Worm (Caenorhabditis elegans) whole organism, L1 larva: Measurements from ENCODE around the gene irld-44.

Source experiments
- C34B4.2 ChIP-seq: sonication (generic microtip); optimal IDR thresholded peaks from 2 replicates; lab custom pipeline; 2017; ENCODE audit warnings: mild to moderate bottlenecking, missing genetic modification characterization, missing compliant biosample characterization
- F16B12.6 ChIP-seq: fragments of 150-350 bp; optimal IDR thresholded peaks from 2 replicates; lab custom pipeline; 2014; ENCODE audit warnings: missing biosample characterization, missing genetic modification characterization
- Y116A8C.19 ChIP-seq: sonication (generic microtip); optimal IDR thresholded peaks from 2 replicates; lab custom pipeline; 2016; ENCODE audit warnings: missing compliant biosample characterization, missing genetic modification characterization, borderline replicate concordance
- alr-1 ChIP-seq: fragments of 200-800 bp; sonication (Bioruptor generic); optimal IDR thresholded peaks from 2 replicates; lab custom pipeline; 2018; ENCODE audit warnings: borderline replicate concordance, mild to moderate bottlenecking, missing genetic modification characterization, missing compliant biosample characterization
- ama-1 ChIP-seq: fragments of 150-350 bp; optimal IDR thresholded peaks from 2 replicates; lab custom pipeline; 2014
- ceh-63 ChIP-seq: fragments of 200-800 bp; sonication (Bioruptor generic); optimal IDR thresholded peaks from 2 replicates; lab custom pipeline; 2018; ENCODE audit warnings: mild to moderate bottlenecking, missing genetic modification characterization, missing compliant biosample characterization
- ceh-8 ChIP-seq: fragments of 200-800 bp; sonication (Bioruptor generic); optimal IDR thresholded peaks from 2 replicates; lab custom pipeline; 2018; ENCODE audit warnings: mild to moderate bottlenecking, missing genetic modification characterization, moderate library complexity, missing compliant biosample characterization
- ceh-82 ChIP-seq, 3 experiments: fragments of 150-350 bp in 1 of 3; sonication (generic microtip) in 2 of 3; optimal IDR thresholded peaks; 2 replicates each; lab custom pipeline; 2014 to 2017; ENCODE audit warnings: missing biosample characterization in 3 of 3, missing genetic modification characterization in 3 of 3
- ceh-88 ChIP-seq: fragments of 200-800 bp; sonication (Bioruptor generic); IDR thresholded peaks from 2 replicates; pipeline ENCODE4 v1.3.6; 2022; ENCODE audit warnings: missing genetic modification characterization, missing compliant biosample characterization
- ces-1 ChIP-seq: fragments of 150-350 bp; optimal IDR thresholded peaks from 2 replicates; lab custom pipeline; 2014; ENCODE audit warnings: missing biosample characterization, missing genetic modification reagents, missing genetic modification characterization
- egl-13 ChIP-seq: sonication (generic microtip); optimal IDR thresholded peaks from 2 replicates; lab custom pipeline; 2016; ENCODE audit warnings: missing genotype, missing genetic modification reagents, missing genetic modification characterization, missing compliant biosample characterization
- elt-3 ChIP-seq, 6 experiments: fragments of 150-350 bp in 1 of 6; sonication (generic microtip); optimal IDR thresholded peaks; 2 replicates each; lab custom pipeline; 2017 to 2018; ENCODE audit warnings: missing biosample characterization in 6 of 6, missing genetic modification characterization in 6 of 6, inconsistent platforms in 1 of 6
- fkh-8 ChIP-seq: sonication (generic microtip); optimal IDR thresholded peaks from 2 replicates; lab custom pipeline; 2016; ENCODE audit warnings: mild to moderate bottlenecking, missing genetic modification characterization, missing compliant biosample characterization
- fos-1 ChIP-seq: fragments of 150-350 bp; optimal IDR thresholded peaks from 2 replicates; lab custom pipeline; 2014; ENCODE audit warnings: missing biosample characterization, missing genetic modification characterization
- grh-1 ChIP-seq: fragments of 200-800 bp; sonication (Bioruptor generic); IDR thresholded peaks from 2 replicates; pipeline ENCODE4 v1.3.6; 2022; ENCODE audit warnings: missing genetic modification reagents, missing genetic modification characterization, missing compliant biosample characterization
- hpl-2 ChIP-seq: fragments of 150-350 bp; optimal IDR thresholded peaks from 2 replicates; lab custom pipeline; 2014; ENCODE audit warnings: missing biosample characterization, missing genetic modification reagents, missing genetic modification characterization
- isw-1 ChIP-seq: fragments of 200-800 bp; sonication (Bioruptor generic); IDR thresholded peaks from 2 replicates; pipeline ENCODE4 v1.3.6; 2022; ENCODE audit warnings: missing genetic modification characterization, missing compliant biosample characterization
- jun-1 ChIP-seq: fragments of 150-350 bp; optimal IDR thresholded peaks from 2 replicates; lab custom pipeline; 2014; ENCODE audit warnings: missing biosample characterization, missing genetic modification reagents, missing genetic modification characterization
- lin-14 ChIP-seq: fragments of 200-800 bp; sonication (Bioruptor generic); optimal IDR thresholded peaks from 2 replicates; lab custom pipeline; 2018; ENCODE audit warnings: mild to moderate bottlenecking, missing genetic modification characterization, moderate library complexity, missing compliant biosample characterization
- lsy-2 ChIP-seq, 2 experiments: fragments of 150-350 bp; optimal IDR thresholded peaks; 2 replicates each; lab custom pipeline; 2014; ENCODE audit warnings: missing biosample characterization in 2 of 2, missing genetic modification characterization in 2 of 2
- mab-9 ChIP-seq: fragments of 200-800 bp; sonication (Bioruptor generic); IDR thresholded peaks from 2 replicates; pipeline ENCODE4 v1.3.6; 2022; ENCODE audit warnings: missing genetic modification reagents, missing genetic modification characterization, missing compliant biosample characterization
- mef-2 ChIP-seq: fragments of 150-350 bp; optimal IDR thresholded peaks from 2 replicates; lab custom pipeline; 2014; ENCODE audit warnings: missing biosample characterization, missing genetic modification characterization
- mep-1 ChIP-seq: fragments of 150-350 bp; optimal IDR thresholded peaks from 2 replicates; lab custom pipeline; 2014; ENCODE audit warnings: missing biosample characterization, missing genetic modification characterization
- nhr-11 ChIP-seq: fragments of 150-350 bp; optimal IDR thresholded peaks from 2 replicates; lab custom pipeline; 2014; ENCODE audit warnings: missing biosample characterization, missing genetic modification characterization
- nhr-19 ChIP-seq: fragments of 200-800 bp; sonication (Bioruptor generic); conservative IDR thresholded peaks from 2 replicates; pipeline ENCODE4 v1.3.6; 2022; ENCODE audit warnings: missing genetic modification characterization, missing compliant biosample characterization
- nhr-20 ChIP-seq: sonication (generic microtip); optimal IDR thresholded peaks from 2 replicates; lab custom pipeline; 2016; ENCODE audit warnings: mild to moderate bottlenecking, missing genetic modification characterization, missing compliant biosample characterization
- nhr-237 ChIP-seq: fragments of 150-350 bp; optimal IDR thresholded peaks from 2 replicates; lab custom pipeline; 2014; ENCODE audit warnings: missing biosample characterization, missing genetic modification characterization
- nhr-28 ChIP-seq: fragments of 150-350 bp; optimal IDR thresholded peaks from 2 replicates; lab custom pipeline; 2014; ENCODE audit warnings: missing biosample characterization, missing genetic modification characterization
- nhr-47 ChIP-seq: sonication (generic microtip); optimal IDR thresholded peaks from 2 replicates; lab custom pipeline; 2016; ENCODE audit warnings: mild to moderate bottlenecking, missing genetic modification characterization, moderate library complexity, missing compliant biosample characterization
- nhr-71 ChIP-seq: sonication (generic microtip); optimal IDR thresholded peaks from 2 replicates; lab custom pipeline; 2016; ENCODE audit warnings: mild to moderate bottlenecking, missing genetic modification characterization, moderate library complexity, missing compliant biosample characterization
- nhr-77 ChIP-seq: fragments of 150-350 bp; optimal IDR thresholded peaks from 2 replicates; lab custom pipeline; 2014; ENCODE audit warnings: missing biosample characterization, missing genetic modification characterization
- nhr-84 ChIP-seq: sonication (generic microtip); optimal IDR thresholded peaks from 2 replicates; lab custom pipeline; 2017; ENCODE audit warnings: missing biosample characterization, missing genetic modification characterization
- nhr-85 ChIP-seq: sonication (generic microtip); peaks from one replicate; lab custom pipeline; 2016; ENCODE audit warnings: missing genetic modification characterization, inconsistent platforms, missing compliant biosample characterization
- pqm-1 ChIP-seq: sonication (generic microtip); optimal IDR thresholded peaks from 3 replicates; lab custom pipeline; 2017; ENCODE audit warnings: missing biosample characterization, missing genetic modification characterization
- sup-37 ChIP-seq: fragments of 200-800 bp; sonication (Bioruptor generic); optimal IDR thresholded peaks from 2 replicates; lab custom pipeline; 2018; ENCODE audit warnings: mild to moderate bottlenecking, missing genetic modification characterization, missing compliant biosample characterization
- unc-30 ChIP-seq: sonication (generic microtip); optimal IDR thresholded peaks from 2 replicates; lab custom pipeline; 2017; ENCODE audit warnings: missing biosample characterization, missing genetic modification characterization
- unc-62 ChIP-seq: fragments of 150-350 bp; optimal IDR thresholded peaks from 2 replicates; lab custom pipeline; 2014; ENCODE audit warnings: missing biosample characterization, missing genetic modification reagents, missing genetic modification characterization
- xbp-1 ChIP-seq: sonication (generic microtip); optimal IDR thresholded peaks from 2 replicates; lab custom pipeline; 2016; ENCODE audit warnings: missing genetic modification characterization, missing compliant biosample characterization
- ztf-11 ChIP-seq, 2 experiments: sonication (generic microtip); optimal IDR thresholded peaks; 2 replicates each; lab custom pipeline; 2016 to 2017; ENCODE audit warnings: missing genetic modification characterization in 2 of 2, missing biosample characterization in 1 of 2, missing compliant biosample characterization in 1 of 2

irld-44 gene

DNA sequence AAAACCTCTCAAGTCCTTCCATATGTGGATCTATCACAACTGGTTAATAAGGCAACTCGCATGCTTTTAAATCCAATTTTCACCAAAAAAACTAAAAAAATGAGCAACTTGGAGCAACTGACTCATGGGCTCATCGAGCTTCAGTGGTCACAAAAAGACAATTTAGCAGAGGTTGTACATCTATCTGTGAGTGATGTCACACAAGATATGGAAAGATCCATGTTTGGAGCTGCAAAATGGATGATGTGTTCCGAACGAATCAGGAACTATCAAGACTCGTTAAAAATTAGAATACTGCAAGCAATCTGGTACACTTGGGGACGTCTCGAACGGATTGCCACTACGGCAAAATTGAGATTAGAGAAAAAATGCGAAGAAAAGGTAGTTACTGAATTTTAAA is 39.6 kb upstream of the irld-44 start:
- TF ChIP-seq nhr-237 (no peak), lsy-2 (tag; optimal IDR thresholded peaks at IDR 0.05; lab: Kevin White, UChicago) (no peak), ceh-82 (tag; optimal IDR thresholded peaks at IDR 0.05; lab: Kevin White, UChicago) (no peak), ces-1 (GFP tag; lab: Kevin White, UChicago) (no peak), nhr-19 (GFP tag; lab: Robert Waterston, UW) (no peak), ceh-63 (no peak), isw-1 (GFP tag; lab: Robert Waterston, UW) (no peak), nhr-11 (no peak), F16B12.6 (no peak), nhr-85 (tag; lab: Kevin White, UChicago) (no peak), jun-1 (no peak), nhr-47 (no peak), mab-9 (no peak)

DNA sequence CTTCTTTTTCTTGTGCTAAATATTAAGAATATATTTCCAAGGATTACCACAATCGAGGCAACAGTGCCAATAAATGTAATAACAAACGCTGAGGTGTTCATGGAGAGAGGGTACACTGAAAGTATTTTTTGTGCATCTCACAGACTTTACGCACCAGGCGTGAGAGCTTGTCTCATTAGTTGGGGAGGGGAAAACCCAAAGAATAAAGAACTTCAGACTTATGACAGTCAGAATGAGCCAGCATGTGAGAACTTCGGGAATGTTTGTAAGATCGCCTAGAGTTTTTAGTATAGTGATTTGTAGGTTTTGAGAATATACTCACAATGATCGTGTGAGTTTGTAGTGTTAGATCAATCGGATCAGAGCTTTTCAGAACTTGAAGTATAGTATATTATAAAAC is 36.4 kb upstream of the irld-44 start, which contains the start of gene srbc-41:
TSS of gene srbc-41 (minus strand) at position 101 of the 400 bp plus-strand sequence.
- no peak for TF ChIP-seq alr-1 (tag; lab: Kevin White, UChicago)
- TF ChIP-seq mef-2 (tag; lab: Kevin White, UChicago) = no peak
- no peak for TF ChIP-seq fkh-8 (tag; lab: Kevin White, UChicago)
- TF ChIP-seq pqm-1 (tag; lab: Kevin White, UChicago) = no peak
- no peak for TF ChIP-seq ceh-8 (GFP tag; lab: Kevin White, UChicago)
- TF ChIP-seq elt-3 (tag; optimal IDR thresholded peaks at IDR 0.05; lab: Kevin White, UChicago) = no peak
- TF ChIP-seq nhr-85 (tag; lab: Kevin White, UChicago) = no peak
- TF ChIP-seq ceh-63 = no peak
- TF ChIP-seq fos-1 = no peak
- no peak for TF ChIP-seq nhr-20 (tag; lab: Kevin White, UChicago)
- TF ChIP-seq, all 84 proteins: peak for 0

DNA sequence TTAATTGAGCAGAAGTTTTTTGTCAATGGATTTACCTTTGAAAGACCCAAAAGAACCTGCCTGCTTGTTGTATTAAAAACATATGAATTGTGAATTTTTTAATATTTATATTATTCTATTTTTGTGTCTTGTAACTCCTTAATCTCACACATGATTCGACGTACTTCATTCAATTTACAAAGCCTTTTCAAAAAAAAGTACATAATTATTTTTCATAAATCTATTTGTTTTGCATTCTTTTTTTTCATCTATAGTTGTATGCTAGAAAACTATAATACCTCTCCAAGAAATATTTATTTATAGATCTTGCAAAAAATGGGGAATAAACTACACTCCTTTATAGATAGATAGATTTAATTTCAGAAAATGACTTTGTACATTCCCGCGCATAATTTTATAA is 32.4 kb upstream of the irld-44 start, which contains the start of gene nhr-179:
TSS of gene nhr-179 (minus strand) at position 101 of the 400 bp plus-strand sequence.
- TF ChIP-seq sup-37 = no peak
- no peak for TF ChIP-seq ceh-82 (tag; optimal IDR thresholded peaks at IDR 0.05; lab: Kevin White, UChicago)
- TF ChIP-seq ztf-11 (tag; optimal IDR thresholded peaks at IDR 0.05; lab: Kevin White, UChicago) = no peak
- no peak for TF ChIP-seq C34B4.2 (tag; lab: Kevin White, UChicago)
- no peak for TF ChIP-seq grh-1
- TF ChIP-seq unc-62 = no peak
- TF ChIP-seq ceh-63 = no peak
- no peak for TF ChIP-seq ama-1
- no peak for TF ChIP-seq fos-1
- no peak for TF ChIP-seq hpl-2 (GFP tag; lab: Kevin White, UChicago)
- TF ChIP-seq lin-14 (GFP tag; lab: Kevin White, UChicago) = no peak
- no peak for TF ChIP-seq mep-1 (tag; lab: Kevin White, UChicago)
- TF ChIP-seq nhr-84 = no peak
- no peak for TF ChIP-seq egl-13 (tag; lab: Kevin White, UChicago)
- TF ChIP-seq xbp-1 (tag; lab: Kevin White, UChicago) = no peak
- TF ChIP-seq ceh-88 (GFP tag; lab: Robert Waterston, UW) = no peak
- TF ChIP-seq unc-30 (tag; lab: Kevin White, UChicago) = no peak
- TF ChIP-seq nhr-85 (tag; lab: Kevin White, UChicago) = no peak
- no peak for TF ChIP-seq mef-2 (tag; lab: Kevin White, UChicago)
- TF ChIP-seq nhr-28 = no peak

DNA sequence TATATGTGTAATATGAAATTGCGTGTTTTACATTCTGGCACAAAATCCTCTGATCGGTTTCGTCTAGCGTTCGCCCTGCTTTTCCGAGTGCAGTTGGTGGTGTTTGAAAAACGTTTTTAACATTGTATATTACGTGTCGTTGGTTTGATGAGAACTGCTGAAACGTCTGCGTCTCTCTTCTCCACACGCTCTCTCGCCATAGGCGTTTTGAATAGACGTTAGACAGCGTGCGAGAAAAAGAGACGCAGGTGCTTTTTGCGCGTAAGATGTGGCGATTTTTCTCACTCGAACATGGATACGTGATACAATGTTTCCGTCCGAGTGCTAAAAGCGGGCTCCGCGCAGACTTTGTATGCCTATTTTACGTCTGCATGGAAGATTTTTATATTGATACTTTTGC is 30.6 kb upstream of the irld-44 start:
- TF ChIP-seq mef-2 (tag; lab: Kevin White, UChicago) (no peak), nhr-71 (no peak), nhr-77 (tag; lab: Kevin White, UChicago) (no peak), unc-62 (no peak), Y116A8C.19 (no peak)
